Worm (Caenorhabditis elegans) whole organism, L2 larva: ENCODE measurements around the gene rbc-1.

Source experiments
- egl-27 ChIP-seq: sonication (generic microtip); optimal IDR thresholded peaks from 3 replicates; lab custom pipeline; 2017; ENCODE audit warnings: missing biosample characterization, missing genetic modification reagents, missing genetic modification characterization
- lin-13 ChIP-seq: fragments of 150-350 bp; optimal IDR thresholded peaks from 2 replicates; lab custom pipeline; 2014; ENCODE audit warnings: missing biosample characterization, missing genetic modification reagents, missing genetic modification characterization

DNA sequence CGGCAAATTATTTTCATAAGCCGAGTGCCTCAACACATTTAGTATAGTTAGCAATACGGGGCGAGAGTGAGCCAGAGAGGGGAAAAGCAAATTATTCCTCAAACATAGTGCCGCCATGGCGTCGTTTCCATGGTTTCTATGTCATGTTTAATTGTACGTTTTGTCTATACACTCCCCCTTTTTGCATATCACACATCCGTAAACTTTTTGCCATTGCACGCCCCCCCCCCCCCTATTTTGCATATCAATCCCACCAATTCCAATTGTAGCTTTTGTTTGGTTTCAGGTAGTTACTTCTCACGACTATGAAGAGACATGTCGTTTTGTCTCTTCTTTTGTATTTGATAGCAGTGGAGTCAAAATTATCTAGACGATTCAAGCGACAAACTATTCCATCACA lies 52.9 kb downstream of the rbc-1 start, which contains the start of gene C26G2.2:
- TF ChIP-seq lin-13 (GFP tag; lab: Kevin White, UChicago) (no peak), egl-27 (tag; lab: Kevin White, UChicago) (no peak)
